Worm (Caenorhabditis elegans) whole organism, midembryonic: ENCODE measurements around the gene col-140.

ENCODE experiments used
- cog-1 ChIP-seq: sonication (generic microtip); optimal IDR thresholded peaks from 2 replicates; lab custom pipeline; 2016; ENCODE audit warnings: missing genetic modification characterization, missing compliant biosample characterization
- flt-1 ChIP-seq: fragments of 200-800 bp; sonication (Bioruptor generic); IDR thresholded peaks from 2 replicates; pipeline ENCODE4 v1.3.6; 2022; ENCODE audit warnings: missing genetic modification characterization, missing compliant biosample characterization
- tab-1 ChIP-seq: fragments of 200-800 bp; sonication (Bioruptor generic); IDR thresholded peaks from 2 replicates; pipeline ENCODE4 v1.3.6; 2022; ENCODE audit warnings: missing genetic modification characterization, missing compliant biosample characterization

DNA sequence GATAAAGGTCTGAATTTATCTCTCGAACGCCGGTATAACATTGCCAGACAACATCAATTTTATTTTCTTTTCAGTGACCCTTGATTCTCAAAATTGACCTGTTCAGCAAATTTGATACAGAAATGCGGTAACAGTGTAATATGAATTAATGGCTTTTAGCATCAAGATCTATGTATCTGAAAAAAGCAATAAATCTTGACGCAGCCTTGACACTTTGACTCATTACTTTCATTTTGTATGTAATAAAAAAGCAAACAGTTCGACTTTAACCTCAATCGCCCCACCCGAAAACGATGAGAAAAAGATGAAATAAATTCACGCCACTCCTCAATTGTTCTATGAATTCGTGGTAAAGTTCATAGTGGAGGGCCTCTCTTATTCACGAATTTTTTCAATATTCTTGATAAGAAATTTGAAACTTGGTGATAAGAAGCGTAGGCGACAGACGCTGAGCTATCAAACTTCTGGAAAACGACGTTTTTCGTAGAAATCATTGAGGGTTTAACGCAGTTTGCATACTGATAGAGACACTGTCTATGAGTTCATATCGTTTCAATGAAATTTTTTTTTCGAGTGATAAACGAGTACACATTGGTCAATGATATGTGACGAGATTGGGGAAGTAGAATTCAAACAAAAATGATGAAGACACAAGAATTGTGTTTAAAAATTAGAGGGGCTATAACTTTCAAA, 15.0 kb downstream of the col-140 start:
- TF ChIP-seq flt-1, result no peak
- no peak for TF ChIP-seq tab-1 (GFP tag; lab: Robert Waterston, UW)
- TF ChIP-seq cog-1 (tag; lab: Kevin White, UChicago), result no peak
